Fruit fly (Drosophila melanogaster): ENCODE results near the gene CG14086.

CG14086 gene

DNA sequence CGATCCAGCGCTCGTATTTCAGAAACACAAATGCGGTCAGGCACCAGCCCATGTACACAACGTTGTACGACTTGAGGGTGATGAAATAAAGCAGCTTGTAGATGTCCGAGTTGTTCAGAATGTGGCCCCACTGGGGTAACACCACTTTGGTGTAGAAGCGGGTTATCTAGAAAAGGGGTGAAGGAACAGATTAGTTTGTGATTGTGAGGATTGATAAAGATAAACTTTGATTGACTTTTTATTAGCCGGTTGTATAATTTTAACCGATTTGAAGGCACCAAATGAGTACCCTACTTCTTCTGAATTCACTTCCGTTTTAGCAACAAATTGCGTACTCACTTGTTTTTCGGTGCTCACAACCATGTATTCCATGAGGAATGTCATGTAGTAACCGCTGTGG, 17.4 kb upstream of the CG14086 start (continued):
- TF ChIP-seq Ptx1 (GFP tag; IDR thresholded peaks at IDR 0.05) (no peak), Abd-B (GFP tag; optimal IDR thresholded peaks at IDR 0.05) (no peak), CG34376 (GFP tag; optimal IDR thresholded peaks at IDR 0.05) (peak; percentile 4), CG18476 (GFP tag; optimal IDR thresholded peaks at IDR 0.05) (no peak), insv (GFP tag; optimal IDR thresholded peaks at IDR 0.05) (no peak), ab (GFP tag; optimal IDR thresholded peaks at IDR 0.05) (no peak), aop (GFP tag; IDR thresholded peaks at IDR 0.05) (no peak), toy (GFP tag; IDR thresholded peaks at IDR 0.05) (no peak), dmrt99B (tag; optimal IDR thresholded peaks at IDR 0.05) (no peak), GATAe (GFP tag; conservative IDR thresholded peaks at IDR 0.05) (0 out of 2 replicates have a peak, but pooled peaks have one; percentile 31), sug (tag; optimal IDR thresholded peaks at IDR 0.05) (peak; percentile 93), CG6791 (GFP tag; IDR thresholded peaks at IDR 0.05; ENCODE audit: partially characterized antibody) (no peak), cato (GFP tag; optimal IDR thresholded peaks at IDR 0.05; ENCODE audit: borderline replicate concordance) (no peak), CG11695 (GFP tag; IDR thresholded peaks at IDR 0.05) (no peak), CG14965 (GFP tag; optimal IDR thresholded peaks at IDR 0.05; ENCODE audit: borderline replicate concordance) (no peak), Dfd (GFP tag; optimal IDR thresholded peaks at IDR 0.05) (no peak), sens-2 (GFP tag; IDR thresholded peaks at IDR 0.05) (peak; percentile 80; the same call in 1 of the 2 replicates), Ada2b (GFP tag; IDR thresholded peaks at IDR 0.05) (no peak), jing (GFP tag; optimal IDR thresholded peaks at IDR 0.05) (no peak), fd3F (GFP tag; optimal IDR thresholded peaks at IDR 0.05) (no peak), CG1603 (tag; optimal IDR thresholded peaks at IDR 0.05) (no peak), B-H2 (GFP tag; optimal IDR thresholded peaks at IDR 0.05) (no peak), exex (tag; optimal IDR thresholded peaks at IDR 0.05) (peak; percentile 86)

DNA sequence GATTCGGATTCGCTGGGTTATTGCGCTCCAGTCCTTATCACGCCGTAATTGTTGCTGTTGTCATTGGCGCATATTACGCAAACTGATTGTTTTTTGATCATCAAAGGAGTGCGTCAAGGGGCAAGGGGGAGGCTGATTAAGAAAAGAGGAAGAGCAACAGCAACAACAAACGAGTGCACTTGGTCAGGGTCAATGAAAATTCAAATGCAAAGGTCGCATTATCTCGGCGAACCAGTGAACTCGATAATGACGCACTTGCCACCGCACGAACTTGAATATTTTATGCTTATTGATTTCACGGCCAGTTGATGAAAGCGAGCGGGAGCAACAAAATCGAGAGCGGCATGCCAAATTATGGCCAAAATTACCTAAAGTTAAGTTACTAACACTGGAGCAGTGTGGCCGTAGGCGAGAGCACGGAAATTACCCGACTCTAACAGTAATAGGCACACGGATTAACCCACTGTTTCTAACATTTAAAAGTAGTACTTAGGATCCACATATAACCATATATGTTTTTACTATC, 15.2 kb upstream of the CG14086 start, which contains the start of gene nes:
Gene nes, minus strand, starts transcription at position 402 of the 526 bp plus-strand sequence.
- peak; percentile 30; the same call in 1 of the 2 replicates for TF ChIP-seq bbx (GFP tag; IDR thresholded peaks at IDR 0.05; ENCODE audit: partially characterized antibody)
- TF ChIP-seq dm (GFP tag; optimal IDR thresholded peaks at IDR 0.05) = no peak
- TF ChIP-seq CG9817 (tag; optimal IDR thresholded peaks at IDR 0.05) = peak; percentile 13
- TF ChIP-seq pzg (GFP tag; optimal IDR thresholded peaks at IDR 0.05) = peak; percentile 54
- TF ChIP-seq ssp (GFP tag; IDR thresholded peaks at IDR 0.05) = 0 out of 2 replicates have a peak, but pooled peaks have one; percentile 41
- TF ChIP-seq CG14710 (tag; optimal IDR thresholded peaks at IDR 0.05) = peak; percentile 6
- TF ChIP-seq CG3847 (GFP tag; IDR thresholded peaks at IDR 0.05) = peak; percentile 26
- TF ChIP-seq knrl (GFP tag; IDR thresholded peaks at IDR 0.05; ENCODE audit: partially characterized antibody) = 0 out of 3 replicates have a peak, but pooled peaks have one; percentile 29
- TF ChIP-seq CG1529 (GFP tag; optimal IDR thresholded peaks at IDR 0.05) = no peak
- peak; percentile 8; the same call in 1 of the 3 replicates for TF ChIP-seq CG34422 (GFP tag; IDR thresholded peaks at IDR 0.05)
- peak; percentile 19; the same call in 1 of the 3 replicates for TF ChIP-seq CG16813 (GFP tag; IDR thresholded peaks at IDR 0.05; ENCODE audit: partially characterized antibody)
- peak; percentile 46; the same call in 1 of the 2 replicates for TF ChIP-seq sob (GFP tag; IDR thresholded peaks at IDR 0.05)
- peak; percentile 68 for TF ChIP-seq slbo (GFP tag; IDR thresholded peaks at IDR 0.05)
- peak; percentile 49; the same call in 1 of the 2 replicates for TF ChIP-seq CG32532 (GFP tag; IDR thresholded peaks at IDR 0.05)
- TF ChIP-seq CG1602 (GFP tag; optimal IDR thresholded peaks at IDR 0.05) = peak; percentile 10
- TF ChIP-seq z (GFP tag; IDR thresholded peaks at IDR 0.05) = no peak
- no peak for TF ChIP-seq CG9727 (GFP tag; optimal IDR thresholded peaks at IDR 0.05)
- peak; percentile 73 for TF ChIP-seq CG9932 (GFP tag; IDR thresholded peaks at IDR 0.05)
- TF ChIP-seq CG12071 (GFP tag; optimal IDR thresholded peaks at IDR 0.05) = no peak
- peak; percentile 11 for TF ChIP-seq CG12391 (tag; optimal IDR thresholded peaks at IDR 0.05)
- no peak for TF ChIP-seq CG1233 (GFP tag; optimal IDR thresholded peaks at IDR 0.05)
- TF ChIP-seq nom (GFP tag; optimal IDR thresholded peaks at IDR 0.05) = peak; percentile 3
- no peak for TF ChIP-seq HmgZ (tag; optimal IDR thresholded peaks at IDR 0.05)
- TF ChIP-seq en (GFP tag; optimal IDR thresholded peaks at IDR 0.05) = no peak
- peak; percentile 15 for TF ChIP-seq CG6854 (GFP tag; optimal IDR thresholded peaks at IDR 0.05)
- TF ChIP-seq CG1603 (tag; optimal IDR thresholded peaks at IDR 0.05) = peak; percentile 49
- TF ChIP-seq Max (GFP tag; optimal IDR thresholded peaks at IDR 0.05) = peak; percentile 37
- peak; percentile 17 for TF ChIP-seq Jarid2 (GFP tag; optimal IDR thresholded peaks at IDR 0.05)

Measured in whole organism, embryonic.